Fruit fly (Drosophila melanogaster): ENCODE data around the gene CG17375.

The CG17375 gene

dm6 chr2L:6818357-6818756 lies 12.8 kb upstream of the CG17375 start (continued):
- TF ChIP-seq Oli (tag; optimal IDR thresholded peaks at IDR 0.05) (no peak), sens (GFP tag) (peak; percentile 77), CG2120 (GFP tag; optimal IDR thresholded peaks at IDR 0.05) (no peak), Max (GFP tag; optimal IDR thresholded peaks at IDR 0.05) (no peak), CG10462 (GFP tag; optimal IDR thresholded peaks at IDR 0.05) (no peak), CG1647 (GFP tag; optimal IDR thresholded peaks at IDR 0.05) (no peak), CkIIα-i1 (GFP tag; IDR thresholded peaks at IDR 0.05) (no peak), MTF-1 (GFP tag; optimal IDR thresholded peaks at IDR 0.05; ENCODE audit: borderline replicate concordance) (peak; percentile 31), ATbp (GFP tag; optimal IDR thresholded peaks at IDR 0.05) (peak; percentile 13), CG10431 (GFP tag; optimal IDR thresholded peaks at IDR 0.05) (peak; percentile 15), fd3F (GFP tag; optimal IDR thresholded peaks at IDR 0.05) (no peak), tgo (GFP tag; IDR thresholded peaks at IDR 0.05) (no peak), vfl (GFP tag; optimal IDR thresholded peaks at IDR 0.05) (no peak), odd (GFP tag; optimal IDR thresholded peaks at IDR 0.05) (no peak), CG13287 (GFP tag; IDR thresholded peaks at IDR 0.05; ENCODE audit: partially characterized antibody) (no peak), bigmax (GFP tag; optimal IDR thresholded peaks at IDR 0.05) (no peak), CG3995 (GFP tag; optimal IDR thresholded peaks at IDR 0.05) (no peak), ewg (GFP tag; optimal IDR thresholded peaks at IDR 0.05) (no peak), lola (GFP tag; optimal IDR thresholded peaks at IDR 0.05) (peak in 1 of 3 experiments; percentile 34), Hmr (GFP tag; optimal IDR thresholded peaks at IDR 0.05) (no peak), sim (GFP tag; IDR thresholded peaks at IDR 0.05) (no peak), Gsc (GFP tag; IDR thresholded peaks at IDR 0.05) (no peak), Chrac-16 (GFP tag; optimal IDR thresholded peaks at IDR 0.05) (no peak), bsh (GFP tag; optimal IDR thresholded peaks at IDR 0.05) (peak in 1 of 2 experiments; percentile 32), CG9797 (GFP tag; optimal IDR thresholded peaks at IDR 0.05) (no peak), da (GFP tag; optimal IDR thresholded peaks at IDR 0.05) (no peak), crp (GFP tag; optimal IDR thresholded peaks at IDR 0.05) (no peak), tap (tag; optimal IDR thresholded peaks at IDR 0.05) (no peak), Dek (tag; optimal IDR thresholded peaks at IDR 0.05) (no peak), Scr (GFP tag; IDR thresholded peaks at IDR 0.05; ENCODE audit: partially characterized antibody) (no peak), HLH54F (GFP tag; optimal IDR thresholded peaks at IDR 0.05) (no peak), Sox100B (GFP tag; optimal IDR thresholded peaks at IDR 0.05) (no peak), Hr39 (optimal IDR thresholded peaks at IDR 0.05) (no peak), cg (GFP tag; optimal IDR thresholded peaks at IDR 0.05) (no peak), al (GFP tag; IDR thresholded peaks at IDR 0.05) (no peak), psq (GFP tag; optimal IDR thresholded peaks at IDR 0.05) (no peak), nerfin-2 (GFP tag; IDR thresholded peaks at IDR 0.05; ENCODE audit: partially characterized antibody) (no peak), ssp (GFP tag; IDR thresholded peaks at IDR 0.05) (no peak), gce (GFP tag; IDR thresholded peaks at IDR 0.05) (no peak), chif (GFP tag; optimal IDR thresholded peaks at IDR 0.05) (peak in 1 of 2 experiments; percentile 5), bcd (GFP tag; optimal IDR thresholded peaks at IDR 0.05) (no peak), CG9727 (GFP tag; optimal IDR thresholded peaks at IDR 0.05) (peak; percentile 35), D (optimal IDR thresholded peaks at IDR 0.05) (no peak), D (GFP tag; optimal IDR thresholded peaks at IDR 0.05) (peak; percentile 31), CG4282 (GFP tag; optimal IDR thresholded peaks at IDR 0.05) (no peak), caup (GFP tag; optimal IDR thresholded peaks at IDR 0.05; ENCODE audit: severe bottlenecking) (no peak), CG33213 (GFP tag; optimal IDR thresholded peaks at IDR 0.05) (no peak), nau (GFP tag; optimal IDR thresholded peaks at IDR 0.05) (no peak), Lim3 (GFP tag; IDR thresholded peaks at IDR 0.05) (no peak), CG32772 (GFP tag; IDR thresholded peaks at IDR 0.05) (no peak), CG12942 (GFP tag; optimal IDR thresholded peaks at IDR 0.05) (no peak), CG6854 (GFP tag; optimal IDR thresholded peaks at IDR 0.05) (no peak)
